Worm (Caenorhabditis elegans) whole organism, L4 larva: ENCODE data around the gene mrpl-12.

Source experiments
- D1046.2 ChIP-seq: fragments of 200-800 bp; sonication (Bioruptor generic); IDR thresholded peaks from 2 replicates; pipeline ENCODE4 v1.3.6; 2022; ENCODE audit warnings: missing genetic modification characterization, missing compliant biosample characterization
- F26F4.8 ChIP-seq: fragments of 200-800 bp; sonication (Bioruptor generic); conservative IDR thresholded peaks from 2 replicates; pipeline ENCODE4 v1.3.6; 2022; ENCODE audit warnings: missing genetic modification characterization, missing compliant biosample characterization
- F37D6.2 ChIP-seq: sonication (generic microtip); optimal IDR thresholded peaks from 2 replicates; lab custom pipeline; 2016; ENCODE audit warnings: mild to moderate bottlenecking, missing genetic modification characterization, missing compliant biosample characterization
- F44E2.7 ChIP-seq: fragments of 200-800 bp; sonication (Bioruptor generic); IDR thresholded peaks from 2 replicates; pipeline ENCODE4 v2.1.2; 2022; ENCODE audit warnings: missing genetic modification characterization, missing compliant biosample characterization
- Y105C5A.15 ChIP-seq: fragments of 200-800 bp; sonication (Bioruptor generic); IDR thresholded peaks from 2 replicates; pipeline ENCODE4 v1.3.6; 2022; ENCODE audit warnings: missing genetic modification characterization, missing compliant biosample characterization
- Y48G9A.11 ChIP-seq: fragments of 200-800 bp; sonication (Bioruptor generic); IDR thresholded peaks from 2 replicates; pipeline ENCODE4 v1.3.6; 2022; ENCODE audit warnings: missing genetic modification reagents, missing genetic modification characterization, missing compliant biosample characterization
- Y5F2A.4 ChIP-seq: fragments of 200-800 bp; sonication (Bioruptor generic); optimal IDR thresholded peaks from 2 replicates; lab custom pipeline; 2018; ENCODE audit warnings: mild to moderate bottlenecking, missing genetic modification characterization, missing compliant biosample characterization
- Y75B8A.6 ChIP-seq: fragments of 200-800 bp; sonication (Bioruptor generic); IDR thresholded peaks from 2 replicates; pipeline ENCODE4 v1.3.6; 2022; ENCODE audit warnings: missing genetic modification reagents, missing genetic modification characterization, missing compliant biosample characterization
- aha-1 ChIP-seq: fragments of 150-350 bp; peaks from one replicate; lab custom pipeline; 2014; ENCODE audit warnings: missing biosample characterization, missing genetic modification characterization
- attf-4 ChIP-seq: sonication (generic microtip); optimal IDR thresholded peaks from 3 replicates; lab custom pipeline; 2017; ENCODE audit warnings: missing biosample characterization, missing genetic modification characterization
- ceh-20 ChIP-seq: fragments of 200-800 bp; sonication (Bioruptor generic); IDR thresholded peaks from 2 replicates; pipeline ENCODE4 v1.3.6; 2022; ENCODE audit warnings: missing genetic modification reagents, missing genetic modification characterization, missing compliant biosample characterization
- ceh-82 ChIP-seq: sonication (generic microtip); optimal IDR thresholded peaks from 2 replicates; lab custom pipeline; 2017; ENCODE audit warnings: missing biosample characterization, missing genetic modification characterization
- daf-19 ChIP-seq: fragments of 200-800 bp; sonication (Bioruptor generic); conservative IDR thresholded peaks from 2 replicates; pipeline ENCODE4 v1.3.6; 2022; ENCODE audit warnings: missing genetic modification characterization, missing compliant biosample characterization
- dmd-8 ChIP-seq: fragments of 200-800 bp; sonication (Bioruptor generic); IDR thresholded peaks from 2 replicates; pipeline ENCODE4 v1.3.6; 2022; ENCODE audit warnings: missing genetic modification characterization, missing compliant biosample characterization
- dmd-9 ChIP-seq: fragments of 200-800 bp; sonication (Bioruptor generic); IDR thresholded peaks from 2 replicates; pipeline ENCODE4 v1.3.6; 2022; ENCODE audit warnings: missing genetic modification reagents, missing genetic modification characterization, missing compliant biosample characterization
- duxl-1 ChIP-seq: sonication (generic microtip); optimal IDR thresholded peaks from 2 replicates; lab custom pipeline; 2016; ENCODE audit warnings: mild to moderate bottlenecking, missing genetic modification characterization, moderate library complexity, missing compliant biosample characterization; ENCODE audit not compliant: poor library complexity
- fos-1 ChIP-seq: fragments of 150-350 bp; optimal IDR thresholded peaks from 2 replicates; lab custom pipeline; 2014; ENCODE audit warnings: missing biosample characterization, missing genetic modification characterization
- hlh-11 ChIP-seq: fragments of 200-800 bp; sonication (Bioruptor generic); optimal IDR thresholded peaks from 2 replicates; lab custom pipeline; 2018; ENCODE audit warnings: mild to moderate bottlenecking, missing genetic modification characterization, missing compliant biosample characterization
- hlh-30 ChIP-seq: sonication (generic microtip); optimal IDR thresholded peaks from 2 replicates; lab custom pipeline; 2017; ENCODE audit warnings: antibody characterized with exemption, mild to moderate bottlenecking, missing genetic modification characterization, missing compliant biosample characterization; ENCODE audit not compliant: insufficient read depth
- lin-15B ChIP-seq: fragments of 150-350 bp; sonication (generic microtip); optimal IDR thresholded peaks from 3 replicates; lab custom pipeline; 2014; ENCODE audit warnings: missing biosample characterization, missing genetic modification characterization
- lin-29 ChIP-seq: fragments of 200-800 bp; sonication (Bioruptor generic); IDR thresholded peaks from 2 replicates; pipeline ENCODE4 v1.3.6; 2022; ENCODE audit warnings: missing genetic modification reagents, missing genetic modification characterization, missing compliant biosample characterization
- lin-38 ChIP-seq: fragments of 200-800 bp; sonication (Bioruptor generic); IDR thresholded peaks from 2 replicates; pipeline ENCODE4 v1.3.6; 2022; ENCODE audit warnings: missing genetic modification reagents, missing genetic modification characterization, missing compliant biosample characterization
- lsy-2 ChIP-seq, 2 experiments: fragments of 150-350 bp in 1 of 2; sonication (generic microtip) in 1 of 2; optimal IDR thresholded peaks; 2 replicates each; lab custom pipeline; 2014 to 2017; ENCODE audit warnings: missing biosample characterization in 2 of 2, missing genetic modification characterization in 2 of 2
- madf-5 ChIP-seq, 2 experiments: fragments of 200-800 bp; sonication (Bioruptor generic); IDR thresholded peaks; 2 replicates each; pipeline ENCODE4 v1.3.6; 2022; ENCODE audit warnings: missing compliant biosample characterization in 2 of 2, missing genetic modification characterization in 2 of 2
- mep-1 ChIP-seq: fragments of 150-350 bp; sonication (generic microtip); optimal IDR thresholded peaks from 3 replicates; lab custom pipeline; 2014; ENCODE audit warnings: missing biosample characterization, missing genetic modification characterization
- nhr-10 ChIP-seq: fragments of 150-350 bp; optimal IDR thresholded peaks from 2 replicates; lab custom pipeline; 2014; ENCODE audit warnings: missing biosample characterization, missing genetic modification characterization
- nhr-102 ChIP-seq: sonication (generic microtip); optimal IDR thresholded peaks from 2 replicates; lab custom pipeline; 2016; ENCODE audit warnings: mild to moderate bottlenecking, missing genetic modification characterization, moderate library complexity, missing compliant biosample characterization
- nhr-111 ChIP-seq: fragments of 200-800 bp; sonication (Bioruptor generic); optimal IDR thresholded peaks from 2 replicates; lab custom pipeline; 2018; ENCODE audit warnings: mild to moderate bottlenecking, missing genetic modification characterization, missing compliant biosample characterization
- nhr-41 ChIP-seq: fragments of 200-800 bp; sonication (Bioruptor generic); IDR thresholded peaks from 2 replicates; pipeline ENCODE4 v1.3.6; 2022; ENCODE audit warnings: missing genetic modification reagents, missing genetic modification characterization, missing compliant biosample characterization
- nhr-77 ChIP-seq: fragments of 150-350 bp; optimal IDR thresholded peaks from 2 replicates; lab custom pipeline; 2014; ENCODE audit warnings: missing biosample characterization, missing genetic modification characterization
- php-3 ChIP-seq: fragments of 200-800 bp; sonication (Bioruptor generic); IDR thresholded peaks from 2 replicates; pipeline ENCODE4 v1.3.6; 2022; ENCODE audit warnings: missing genetic modification reagents, missing genetic modification characterization, missing compliant biosample characterization
- skn-1 ChIP-seq: fragments of 150-350 bp; optimal IDR thresholded peaks from 2 replicates; lab custom pipeline; 2014; ENCODE audit warnings: missing biosample characterization, missing genetic modification characterization
- snpc-4 ChIP-seq: fragments of 150-350 bp; optimal IDR thresholded peaks from 2 replicates; lab custom pipeline; 2014; ENCODE audit warnings: missing biosample characterization, missing genetic modification characterization
- tag-97 ChIP-seq: fragments of 200-800 bp; sonication (Bioruptor generic); IDR thresholded peaks from 2 replicates; pipeline ENCODE4 v1.3.6; 2022; ENCODE audit warnings: missing genetic modification characterization, missing compliant biosample characterization
- unc-62 ChIP-seq, 3 experiments: fragments of 150-350 bp in 1 of 3; sonication (generic microtip); optimal IDR thresholded peaks in 2 of 3; peaks in 1 of 3; 1 replicate in 1 of 3; 2 replicates in 2 of 3; lab custom pipeline; 2014 to 2017; ENCODE audit warnings: missing biosample characterization in 3 of 3, missing genetic modification characterization in 3 of 3, missing genetic modification reagents in 3 of 3, missing genotype in 1 of 3
- vab-7 ChIP-seq: fragments of 200-800 bp; sonication (Bioruptor generic); IDR thresholded peaks from 2 replicates; pipeline ENCODE4 v1.3.6; 2022; ENCODE audit warnings: missing genetic modification reagents, missing genetic modification characterization, missing compliant biosample characterization
- zag-1 ChIP-seq: fragments of 150-350 bp; optimal IDR thresholded peaks from 2 replicates; lab custom pipeline; 2014; ENCODE audit warnings: missing biosample characterization, missing genetic modification characterization
- zfp-2 ChIP-seq: sonication (generic microtip); optimal IDR thresholded peaks from 2 replicates; lab custom pipeline; 2016; ENCODE audit warnings: mild to moderate bottlenecking, missing genetic modification characterization, missing compliant biosample characterization
- ztf-11 ChIP-seq: fragments of 150-350 bp; optimal IDR thresholded peaks from 2 replicates; lab custom pipeline; 2014; ENCODE audit warnings: missing biosample characterization, missing genetic modification characterization
- ztf-7 ChIP-seq: fragments of 150-350 bp; optimal IDR thresholded peaks from 2 replicates; lab custom pipeline; 2014; ENCODE audit warnings: missing biosample characterization, missing genetic modification characterization

The mrpl-12 gene

ce11 chrIII:10671894-10672293 is 35.7 kb upstream of the mrpl-12 start:
- TF ChIP-seq hlh-30 (tag; lab: Kevin White, UChicago) (peak; percentile 5), nhr-111 (no peak), F37D6.2 (tag; lab: Kevin White, UChicago) (no peak), lsy-2 (tag; optimal IDR thresholded peaks at IDR 0.05; lab: Kevin White, UChicago) (no peak), aha-1 (peak; percentile 24), ceh-20 (no peak), nhr-41 (GFP tag; lab: Robert Waterston, UW) (no peak), unc-62 (GFP tag; optimal IDR thresholded peaks at IDR 0.05 in 1 of 2; lab: Kevin White, UChicago) (peak in 1 of 2 experiments; percentile 40), unc-62 (tag; optimal IDR thresholded peaks at IDR 0.05; lab: Kevin White, UChicago) (no peak), lin-29 (GFP tag; lab: Robert Waterston, UW) (no peak), vab-7 (GFP tag; lab: Robert Waterston, UW) (no peak), Y105C5A.15 (GFP tag; lab: Robert Waterston, UW) (no peak)
- TF ChIP-seq, all 104 proteins: peak for 3

- TF ChIP-seq ztf-7 (tag; lab: Kevin White, UChicago) (no peak), madf-5 (GFP tag; IDR thresholded peaks at IDR 0.05; lab: Robert Waterston, UW) (no peak), lin-38 (no peak), Y5F2A.4 (GFP tag; lab: Kevin White, UChicago) (no peak), mep-1 (tag; lab: Kevin White, UChicago) (no peak), php-3 (GFP tag; lab: Robert Waterston, UW) (no peak), dmd-8 (GFP tag; lab: Robert Waterston, UW) (no peak), hlh-30 (tag; lab: Kevin White, UChicago) (no peak), duxl-1 (no peak), snpc-4 (tag; lab: Kevin White, UChicago) (no peak), tag-97 (GFP tag; lab: Robert Waterston, UW) (no peak), lin-15B (tag; lab: Kevin White, UChicago) (no peak), F44E2.7 (GFP tag; lab: Robert Waterston, UW) (no peak), fos-1 (tag; lab: Kevin White, UChicago) (no peak), Y48G9A.11 (GFP tag; lab: Robert Waterston, UW) (no peak)
Measured at ce11 chrIII:10678971-10679370, 28.6 kb upstream of the mrpl-12 start, which contains the start of gene Y39A1A.16. Gene Y39A1A.16 (plus strand): TSS chrIII:10679271.

- TF ChIP-seq aha-1 (peak; percentile 64), Y75B8A.6 (GFP tag; lab: Robert Waterston, UW) (no peak)
Measured at ce11 chrIII:10689057-10689456, 18.5 kb upstream of the mrpl-12 start, which contains the start of gene Y39A1A.31. Gene Y39A1A.31 (minus strand): TSS chrIII:10689157.

ce11 chrIII:10691019-10691418 is 16.5 kb upstream of the mrpl-12 start, which contains the start of gene Y39A1A.17:
Gene Y39A1A.17 (minus strand): TSS chrIII:10691119.
- no peak for TF ChIP-seq nhr-10 (tag; lab: Kevin White, UChicago)
- TF ChIP-seq nhr-77 (tag; lab: Kevin White, UChicago), result no peak
- TF ChIP-seq attf-4 (tag; lab: Kevin White, UChicago), result no peak
- no peak for TF ChIP-seq daf-19
- TF ChIP-seq D1046.2 (GFP tag; lab: Robert Waterston, UW), result no peak
- no peak for TF ChIP-seq Y5F2A.4 (GFP tag; lab: Kevin White, UChicago)
- TF ChIP-seq ceh-82 (tag; lab: Kevin White, UChicago), result no peak
- TF ChIP-seq dmd-9 (GFP tag; lab: Robert Waterston, UW), result no peak
- no peak for TF ChIP-seq ztf-11 (tag; lab: Kevin White, UChicago)
- no peak for TF ChIP-seq zag-1 (tag; lab: Kevin White, UChicago)
- TF ChIP-seq hlh-11 (tag; lab: Kevin White, UChicago), result no peak
- no peak for TF ChIP-seq nhr-102 (tag; lab: Kevin White, UChicago)
- no peak for TF ChIP-seq zfp-2 (tag; lab: Kevin White, UChicago)
- TF ChIP-seq F26F4.8 (GFP tag; lab: Robert Waterston, UW), result no peak
- no peak for TF ChIP-seq skn-1
